Worm (Caenorhabditis elegans): Measurements from ENCODE around the gene F15B10.3.

DNA sequence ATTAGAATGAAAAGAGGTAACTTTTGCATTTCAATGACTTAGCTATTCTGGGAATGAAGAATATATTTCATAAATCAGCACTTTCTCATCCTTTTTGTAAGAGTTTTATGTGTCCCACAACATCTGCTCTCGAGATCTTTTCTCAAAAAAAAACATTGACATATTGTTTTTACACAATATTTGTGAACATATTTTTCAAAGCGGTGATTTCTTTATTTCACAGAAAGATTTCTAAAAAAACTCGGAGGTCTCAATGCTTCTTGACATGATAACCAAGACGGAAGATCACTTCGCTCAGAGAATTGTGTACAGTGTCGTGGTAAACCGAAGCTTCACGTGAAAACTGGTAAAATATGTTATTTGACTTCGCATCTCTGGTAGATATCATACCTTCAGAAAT is 6.6 kb upstream of the F15B10.3 start, which contains the start of gene F38A5.22:
- TF ChIP-seq hmg-4 (GFP tag; optimal IDR thresholded peaks at IDR 0.05) (no peak), scrt-1 (GFP tag; IDR thresholded peaks at IDR 0.05) (no peak), pes-1 (GFP tag; IDR thresholded peaks at IDR 0.05) (no peak), tbx-11 (GFP tag; IDR thresholded peaks at IDR 0.05) (no peak), tbx-37 (GFP tag; conservative IDR thresholded peaks at IDR 0.05) (no peak), aly-1 (tag; optimal IDR thresholded peaks at IDR 0.05) (no peak)

Data from whole organism, early embryonic.